Comparison of ENCODE assay signal across 1 worm cellular context in the genomic region with DNA sequence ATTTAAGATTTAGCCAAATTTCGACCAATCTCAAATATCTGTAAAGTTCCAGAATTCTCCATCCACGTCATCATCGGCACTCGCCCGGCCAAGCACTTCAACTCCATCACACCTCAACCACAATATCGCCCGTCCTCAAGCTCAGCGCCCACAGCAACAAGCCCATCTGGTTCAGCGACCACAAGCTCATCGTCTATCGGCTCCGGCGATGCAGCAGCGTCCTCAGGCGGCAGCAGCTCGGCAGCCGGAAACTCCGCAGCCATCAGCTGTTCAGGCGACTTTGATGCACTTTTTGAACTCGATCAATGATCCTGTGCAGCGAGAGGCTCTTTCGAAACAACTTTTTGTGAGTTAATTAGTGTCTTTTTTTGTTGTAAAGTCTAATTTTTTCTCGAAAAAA.
A peak's percentile ranks its signal among the peaks of the same experiment; 100 is the strongest.
TF ChIP-seq lines count a peak whose summit lies in the region.

No protein-coding gene starts in this region.

TF ChIP-seq in whole organism, L4 larva, 104 proteins besides CTCF, POLR2A, EP300 and RAD21 (continued from another document):
- TF ChIP-seq ama-1 (optimal IDR thresholded peaks at IDR 0.05; lab: Kevin White, UChicago) (no peak), skn-1 (tag; optimal IDR thresholded peaks at IDR 0.05; lab: Kevin White, UChicago) (no peak), lin-29 (GFP tag; IDR thresholded peaks at IDR 0.05; lab: Robert Waterston, UW) (no peak), nhr-48 (tag; optimal IDR thresholded peaks at IDR 0.05; lab: Kevin White, UChicago) (no peak), lir-3 (tag; optimal IDR thresholded peaks at IDR 0.05; lab: Kevin White, UChicago) (no peak), set-16 (GFP tag; IDR thresholded peaks at IDR 0.05; lab: Robert Waterston, UW) (peak; percentile 94), nhr-42 (GFP tag; IDR thresholded peaks at IDR 0.05; lab: Robert Waterston, UW) (no peak), aly-2 (tag; optimal IDR thresholded peaks at IDR 0.05; lab: Kevin White, UChicago) (no peak), F44E2.7 (GFP tag; IDR thresholded peaks at IDR 0.05; lab: Robert Waterston, UW) (no peak), mxl-3 (GFP tag; optimal IDR thresholded peaks at IDR 0.05; lab: Kevin White, UChicago) (no peak), ztf-11 (tag; optimal IDR thresholded peaks at IDR 0.05; lab: Kevin White, UChicago) (no peak), aha-1 (tag; lab: Kevin White, UChicago) (no peak), arid-1 (GFP tag; conservative IDR thresholded peaks at IDR 0.05; lab: Robert Waterston, UW) (no peak), nhr-77 (tag; optimal IDR thresholded peaks at IDR 0.05; lab: Kevin White, UChicago) (no peak), dpl-1 (GFP tag; optimal IDR thresholded peaks at IDR 0.05; lab: Kevin White, UChicago) (no peak), Y75B8A.6 (GFP tag; IDR thresholded peaks at IDR 0.05; lab: Robert Waterston, UW) (no peak), T26A8.4 (GFP tag; IDR thresholded peaks at IDR 0.05; lab: Robert Waterston, UW) (peak; percentile 58), hmg-1.1 (GFP tag; IDR thresholded peaks at IDR 0.05; lab: Robert Waterston, UW) (no peak), lin-39 (tag; optimal IDR thresholded peaks at IDR 0.05; lab: Kevin White, UChicago) (no peak), F37D6.2 (tag; optimal IDR thresholded peaks at IDR 0.05; lab: Kevin White, UChicago) (no peak), F26F4.8 (GFP tag; conservative IDR thresholded peaks at IDR 0.05; lab: Robert Waterston, UW) (no peak), ztf-7 (tag; optimal IDR thresholded peaks at IDR 0.05; lab: Kevin White, UChicago) (no peak), vab-7 (GFP tag; IDR thresholded peaks at IDR 0.05; lab: Robert Waterston, UW) (no peak), nhr-25 (tag; optimal IDR thresholded peaks at IDR 0.05; lab: Kevin White, UChicago; ENCODE audit: borderline replicate concordance, insufficient read depth) (no peak), tag-97 (GFP tag; IDR thresholded peaks at IDR 0.05; lab: Robert Waterston, UW) (no peak), nhr-28 (tag; optimal IDR thresholded peaks at IDR 0.05; lab: Kevin White, UChicago) (no peak), mdl-1 (tag; optimal IDR thresholded peaks at IDR 0.05; lab: Kevin White, UChicago) (no peak), dmd-9 (GFP tag; IDR thresholded peaks at IDR 0.05; lab: Robert Waterston, UW) (no peak), ceh-28 (tag; optimal IDR thresholded peaks at IDR 0.05; lab: Kevin White, UChicago) (no peak), lsy-2 (tag; optimal IDR thresholded peaks at IDR 0.05; lab: Kevin White, UChicago) (no peak), Y105C5A.15 (GFP tag; IDR thresholded peaks at IDR 0.05; lab: Robert Waterston, UW) (no peak), nhr-102 (tag; optimal IDR thresholded peaks at IDR 0.05; lab: Kevin White, UChicago) (no peak), gei-8 (GFP tag; optimal IDR thresholded peaks at IDR 0.05; lab: Kevin White, UChicago) (peak; percentile 64), Y5F2A.4 (GFP tag; optimal IDR thresholded peaks at IDR 0.05; lab: Kevin White, UChicago) (no peak), nhr-10 (tag; optimal IDR thresholded peaks at IDR 0.05; lab: Kevin White, UChicago) (no peak), egl-27 (tag; optimal IDR thresholded peaks at IDR 0.05; lab: Kevin White, UChicago) (no peak), egl-43 (GFP tag; IDR thresholded peaks at IDR 0.05; lab: Robert Waterston, UW) (peak; percentile 74)
